Worm (Caenorhabditis elegans) whole organism, L4 larva: ENCODE results near the gene lgc-28.
"Not testable (repeated sequence)": the region's sequence is repeated elsewhere in the genome, so short reads cannot be mapped to it uniquely, and the experiment has no call there.

Source experiments
- F26F4.8 ChIP-seq: fragments of 200-800 bp; sonication (Bioruptor generic); conservative IDR thresholded peaks from 2 replicates; pipeline ENCODE4 v1.3.6; 2022; ENCODE audit warnings: missing genetic modification characterization, missing compliant biosample characterization
- R02D3.7 ChIP-seq: fragments of 150-350 bp; sonication (generic microtip); optimal IDR thresholded peaks from 3 replicates; lab custom pipeline; 2014; ENCODE audit warnings: missing biosample characterization, missing genetic modification characterization
- T20F7.1 ChIP-seq: fragments of 200-800 bp; sonication (Bioruptor generic); optimal IDR thresholded peaks from 2 replicates; lab custom pipeline; 2018; ENCODE audit warnings: mild to moderate bottlenecking, missing genetic modification characterization, missing compliant biosample characterization
- Y105C5A.15 ChIP-seq: fragments of 200-800 bp; sonication (Bioruptor generic); IDR thresholded peaks from 2 replicates; pipeline ENCODE4 v1.3.6; 2022; ENCODE audit warnings: missing genetic modification characterization, missing compliant biosample characterization
- Y5F2A.4 ChIP-seq: fragments of 200-800 bp; sonication (Bioruptor generic); optimal IDR thresholded peaks from 2 replicates; lab custom pipeline; 2018; ENCODE audit warnings: mild to moderate bottlenecking, missing genetic modification characterization, missing compliant biosample characterization
- Y75B8A.6 ChIP-seq: fragments of 200-800 bp; sonication (Bioruptor generic); IDR thresholded peaks from 2 replicates; pipeline ENCODE4 v1.3.6; 2022; ENCODE audit warnings: missing genetic modification reagents, missing genetic modification characterization, missing compliant biosample characterization
- ZK546.5 ChIP-seq, 2 experiments: sonication (generic microtip); optimal IDR thresholded peaks; 2 replicates each; lab custom pipeline; 2017; ENCODE audit warnings: missing biosample characterization in 2 of 2, missing genetic modification characterization in 2 of 2
- aha-1 ChIP-seq: fragments of 150-350 bp; peaks from one replicate; lab custom pipeline; 2014; ENCODE audit warnings: missing biosample characterization, missing genetic modification characterization
- attf-4 ChIP-seq: sonication (generic microtip); optimal IDR thresholded peaks from 3 replicates; lab custom pipeline; 2017; ENCODE audit warnings: missing biosample characterization, missing genetic modification characterization
- ceh-20 ChIP-seq: fragments of 200-800 bp; sonication (Bioruptor generic); IDR thresholded peaks from 2 replicates; pipeline ENCODE4 v1.3.6; 2022; ENCODE audit warnings: missing genetic modification reagents, missing genetic modification characterization, missing compliant biosample characterization
- ceh-62 ChIP-seq: sonication (generic microtip); optimal IDR thresholded peaks from 2 replicates; lab custom pipeline; 2017; ENCODE audit warnings: missing biosample characterization, missing genetic modification characterization
- ctbp-1 ChIP-seq: fragments of 200-800 bp; sonication (Bioruptor generic); IDR thresholded peaks from 2 replicates; pipeline ENCODE4 v1.3.6; 2022; ENCODE audit warnings: missing genetic modification reagents, missing genetic modification characterization, missing compliant biosample characterization
- daf-19 ChIP-seq: fragments of 200-800 bp; sonication (Bioruptor generic); conservative IDR thresholded peaks from 2 replicates; pipeline ENCODE4 v1.3.6; 2022; ENCODE audit warnings: missing genetic modification characterization, missing compliant biosample characterization
- daf-8 ChIP-seq: fragments of 200-800 bp; sonication (Bioruptor generic); IDR thresholded peaks from 2 replicates; pipeline ENCODE4 v1.3.6; 2022; ENCODE audit warnings: missing genetic modification characterization, missing compliant biosample characterization
- dve-1 ChIP-seq: sonication (generic microtip); optimal IDR thresholded peaks from 2 replicates; lab custom pipeline; 2017; ENCODE audit warnings: antibody characterized with exemption, mild to moderate bottlenecking, missing genetic modification characterization, missing compliant biosample characterization; ENCODE audit not compliant: insufficient read depth
- egl-27 ChIP-seq: sonication (generic microtip); optimal IDR thresholded peaks from 3 replicates; lab custom pipeline; 2017; ENCODE audit warnings: missing biosample characterization, missing genetic modification reagents, missing genetic modification characterization
- hif-1 ChIP-seq, 2 experiments: sonication (generic microtip); optimal IDR thresholded peaks; 2 replicates each; lab custom pipeline; 2016 to 2017; ENCODE audit warnings: missing compliant biosample characterization in 2 of 2, missing genetic modification characterization in 2 of 2, missing genetic modification reagents in 2 of 2, missing genotype in 2 of 2, mild to moderate bottlenecking in 1 of 2
- hlh-11 ChIP-seq: fragments of 200-800 bp; sonication (Bioruptor generic); optimal IDR thresholded peaks from 2 replicates; lab custom pipeline; 2018; ENCODE audit warnings: mild to moderate bottlenecking, missing genetic modification characterization, missing compliant biosample characterization
- hlh-30 ChIP-seq: sonication (generic microtip); optimal IDR thresholded peaks from 2 replicates; lab custom pipeline; 2017; ENCODE audit warnings: antibody characterized with exemption, mild to moderate bottlenecking, missing genetic modification characterization, missing compliant biosample characterization; ENCODE audit not compliant: insufficient read depth
- lim-7 ChIP-seq: fragments of 200-800 bp; sonication (Bioruptor generic); IDR thresholded peaks from 2 replicates; pipeline ENCODE4 v1.3.6; 2022; ENCODE audit warnings: missing genetic modification characterization, missing compliant biosample characterization
- lin-1 ChIP-seq: fragments of 200-800 bp; sonication (Bioruptor generic); IDR thresholded peaks from 2 replicates; pipeline ENCODE4 v1.3.6; 2022; ENCODE audit warnings: missing genetic modification reagents, missing genetic modification characterization, missing compliant biosample characterization
- lin-15B ChIP-seq: fragments of 150-350 bp; sonication (generic microtip); optimal IDR thresholded peaks from 3 replicates; lab custom pipeline; 2014; ENCODE audit warnings: missing biosample characterization, missing genetic modification characterization
- lin-29 ChIP-seq: fragments of 200-800 bp; sonication (Bioruptor generic); IDR thresholded peaks from 2 replicates; pipeline ENCODE4 v1.3.6; 2022; ENCODE audit warnings: missing genetic modification reagents, missing genetic modification characterization, missing compliant biosample characterization
- lir-3 ChIP-seq: sonication (generic microtip); optimal IDR thresholded peaks from 2 replicates; lab custom pipeline; 2016; ENCODE audit warnings: mild to moderate bottlenecking, missing genetic modification characterization, missing compliant biosample characterization
- nhr-10 ChIP-seq: fragments of 150-350 bp; optimal IDR thresholded peaks from 2 replicates; lab custom pipeline; 2014; ENCODE audit warnings: missing biosample characterization, missing genetic modification characterization
- nhr-102 ChIP-seq: sonication (generic microtip); optimal IDR thresholded peaks from 2 replicates; lab custom pipeline; 2016; ENCODE audit warnings: mild to moderate bottlenecking, missing genetic modification characterization, moderate library complexity, missing compliant biosample characterization
- nhr-111 ChIP-seq: fragments of 200-800 bp; sonication (Bioruptor generic); optimal IDR thresholded peaks from 2 replicates; lab custom pipeline; 2018; ENCODE audit warnings: mild to moderate bottlenecking, missing genetic modification characterization, missing compliant biosample characterization
- nhr-237 ChIP-seq: sonication (generic microtip); optimal IDR thresholded peaks from 2 replicates; lab custom pipeline; 2017; ENCODE audit warnings: missing biosample characterization, missing genetic modification characterization
- nhr-28 ChIP-seq: fragments of 150-350 bp; optimal IDR thresholded peaks from 2 replicates; lab custom pipeline; 2014; ENCODE audit warnings: missing biosample characterization, missing genetic modification characterization
- nhr-6 ChIP-seq: fragments of 150-350 bp; optimal IDR thresholded peaks from 2 replicates; lab custom pipeline; 2014; ENCODE audit warnings: missing biosample characterization, missing genetic modification characterization
- php-3 ChIP-seq: fragments of 200-800 bp; sonication (Bioruptor generic); IDR thresholded peaks from 2 replicates; pipeline ENCODE4 v1.3.6; 2022; ENCODE audit warnings: missing genetic modification reagents, missing genetic modification characterization, missing compliant biosample characterization
- pqm-1 ChIP-seq: sonication (generic microtip); optimal IDR thresholded peaks from 2 replicates; lab custom pipeline; 2017; ENCODE audit warnings: missing biosample characterization, missing genetic modification characterization
- saeg-2 ChIP-seq: fragments of 200-800 bp; sonication (Bioruptor generic); IDR thresholded peaks from 2 replicates; pipeline ENCODE4 v1.3.6; 2022; ENCODE audit warnings: missing genetic modification reagents, missing genetic modification characterization, missing compliant biosample characterization
- snpc-4 ChIP-seq: fragments of 150-350 bp; optimal IDR thresholded peaks from 2 replicates; lab custom pipeline; 2014; ENCODE audit warnings: missing biosample characterization, missing genetic modification characterization
- spr-3 ChIP-seq: fragments of 200-800 bp; sonication (Bioruptor generic); optimal IDR thresholded peaks from 2 replicates; lab custom pipeline; 2018; ENCODE audit warnings: mild to moderate bottlenecking, missing genetic modification characterization, missing compliant biosample characterization
- tag-97 ChIP-seq: fragments of 200-800 bp; sonication (Bioruptor generic); IDR thresholded peaks from 2 replicates; pipeline ENCODE4 v1.3.6; 2022; ENCODE audit warnings: missing genetic modification characterization, missing compliant biosample characterization
- unc-62 ChIP-seq, 3 experiments: fragments of 150-350 bp in 1 of 3; sonication (generic microtip); optimal IDR thresholded peaks in 2 of 3; peaks in 1 of 3; 1 replicate in 1 of 3; 2 replicates in 2 of 3; lab custom pipeline; 2014 to 2017; ENCODE audit warnings: missing biosample characterization in 3 of 3, missing genetic modification characterization in 3 of 3, missing genetic modification reagents in 3 of 3, missing genotype in 1 of 3
- zag-1 ChIP-seq: fragments of 150-350 bp; optimal IDR thresholded peaks from 2 replicates; lab custom pipeline; 2014; ENCODE audit warnings: missing biosample characterization, missing genetic modification characterization
- zfp-3 ChIP-seq: fragments of 200-800 bp; sonication (Bioruptor generic); conservative IDR thresholded peaks from 2 replicates; pipeline ENCODE4 v1.3.6; 2022; ENCODE audit warnings: missing genetic modification reagents, missing genetic modification characterization, missing compliant biosample characterization
- zip-11 ChIP-seq: fragments of 200-800 bp; sonication (Bioruptor generic); IDR thresholded peaks from 2 replicates; pipeline ENCODE4 v1.3.6; 2022; ENCODE audit warnings: missing genetic modification characterization, missing compliant biosample characterization
- ztf-11 ChIP-seq: fragments of 150-350 bp; optimal IDR thresholded peaks from 2 replicates; lab custom pipeline; 2014; ENCODE audit warnings: missing biosample characterization, missing genetic modification characterization
- ztf-7 ChIP-seq: fragments of 150-350 bp; optimal IDR thresholded peaks from 2 replicates; lab custom pipeline; 2014; ENCODE audit warnings: missing biosample characterization, missing genetic modification characterization

Gene lgc-28

DNA sequence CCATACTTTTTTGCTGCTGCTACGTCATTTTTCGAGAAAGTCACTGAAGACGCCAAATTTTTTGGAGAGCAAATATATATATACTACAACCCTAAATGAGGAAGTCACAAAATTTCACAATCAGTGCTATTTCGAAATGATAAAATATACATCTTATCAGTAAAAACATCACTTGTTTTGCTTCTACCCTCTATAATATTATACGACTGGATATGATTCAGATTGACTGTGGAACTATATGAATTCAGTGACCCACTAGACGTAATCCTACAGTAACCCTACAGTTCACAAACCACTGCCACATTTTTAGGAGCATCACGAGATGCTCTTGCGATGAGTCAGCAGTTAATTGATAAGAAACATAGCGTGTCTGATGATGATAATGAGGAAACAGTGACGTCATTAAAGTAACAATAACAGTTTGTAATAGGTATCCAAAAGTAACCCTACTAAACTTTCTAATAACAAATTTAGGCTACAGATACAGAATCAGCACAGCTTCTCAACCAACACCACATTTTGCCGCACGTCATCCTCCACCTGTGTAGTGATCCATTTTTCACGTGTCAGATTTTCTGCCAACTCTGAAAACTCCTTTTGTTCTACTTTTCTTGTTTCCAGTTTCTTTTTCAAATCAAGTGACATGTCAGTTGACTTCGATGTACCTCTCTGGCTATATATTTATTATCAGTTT lies 37.9 kb upstream of the lgc-28 start, which contains the start of the genes F33H12.7 and sri-39 (continued):
- no peak for TF ChIP-seq ctbp-1
- TF ChIP-seq egl-27 (tag; lab: Kevin White, UChicago) = no peak
- no peak for TF ChIP-seq zfp-3
- no peak for TF ChIP-seq ceh-62
- no peak for TF ChIP-seq F26F4.8 (GFP tag; lab: Robert Waterston, UW)
- no peak for TF ChIP-seq Y5F2A.4
- no peak for TF ChIP-seq nhr-111
- TF ChIP-seq ztf-11 (tag; lab: Kevin White, UChicago) = no peak
- TF ChIP-seq nhr-28 = peak; percentile 81
- no peak for TF ChIP-seq T20F7.1 (GFP tag; lab: Kevin White, UChicago)

DNA sequence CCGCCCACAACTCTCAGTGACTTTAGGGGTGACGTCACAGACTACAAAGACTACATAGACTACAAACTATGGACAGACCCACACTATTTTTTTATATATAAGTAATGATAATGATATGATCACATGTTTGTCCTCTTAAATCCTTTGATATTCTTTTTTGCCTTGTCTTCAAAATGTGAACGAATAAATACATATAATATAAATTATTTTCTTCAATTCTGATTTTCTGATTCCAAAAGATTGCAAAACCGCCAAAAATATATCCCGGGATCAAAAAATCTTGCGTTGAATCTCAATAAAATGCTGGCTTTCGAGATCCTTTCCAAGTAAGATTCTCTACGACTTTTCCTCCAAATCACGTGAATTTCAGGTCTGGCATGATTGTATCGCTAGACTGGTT lies 24.7 kb upstream of the lgc-28 start, which contains the start of gene F33H12.1:
Gene F33H12.1, plus strand, starts transcription at position 301 of the 400 bp plus-strand sequence.
- TF ChIP-seq lim-7 (GFP tag; lab: Robert Waterston, UW); ctbp-1; nhr-237 (tag; lab: Kevin White, UChicago): not testable (repeated sequence)
- TF ChIP-seq, all 104 proteins: peak for 0; not testable (repeated sequence) for 104

DNA sequence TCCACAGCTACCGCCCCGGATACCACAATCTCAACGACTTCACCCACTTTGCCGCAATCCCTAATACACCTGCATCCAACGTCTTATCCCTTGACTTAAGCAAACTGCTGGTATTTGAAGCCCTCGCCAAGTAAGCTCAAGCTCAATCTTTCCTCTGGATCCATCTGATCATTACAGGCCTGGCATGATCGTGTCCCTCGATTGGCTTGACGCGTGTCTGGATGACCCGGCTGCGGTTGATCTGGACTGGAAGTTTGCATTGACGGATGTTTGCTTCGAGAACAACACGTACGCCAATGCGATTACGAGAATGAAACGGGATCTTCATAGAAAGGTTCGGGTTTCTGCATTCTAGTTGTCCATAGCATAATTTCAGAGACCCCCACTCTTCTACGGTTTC lies 24.0 kb upstream of the lgc-28 start:
- TF ChIP-seq lin-15B (tag; lab: Kevin White, UChicago) (no peak), aha-1 (peak; percentile 91)

DNA sequence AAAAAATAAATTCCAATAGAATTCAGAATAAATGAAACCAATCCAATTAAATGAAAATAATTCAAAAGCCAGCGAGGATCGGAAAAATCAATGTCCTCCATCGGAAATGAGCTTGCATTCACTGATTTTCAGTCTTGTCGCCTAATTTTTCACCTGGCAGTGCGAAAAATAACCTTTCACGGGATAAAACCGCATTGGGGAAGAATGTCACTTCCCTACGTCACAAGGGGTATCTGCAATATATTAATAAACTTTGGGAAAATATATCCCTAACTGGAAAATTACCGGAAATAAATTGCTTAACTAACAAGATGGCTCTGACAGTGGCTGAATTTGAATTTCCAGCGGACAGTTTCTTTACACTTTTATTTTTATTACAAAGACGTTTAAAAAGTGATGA lies 19.6 kb upstream of the lgc-28 start, which contains the start of gene sri-77:
Gene sri-77, minus strand, starts transcription at position 101 of the 400 bp plus-strand sequence.
- TF ChIP-seq saeg-2 (GFP tag; lab: Robert Waterston, UW) (no peak), nhr-111 (no peak), lir-3 (tag; lab: Kevin White, UChicago) (no peak), zip-11 (GFP tag; lab: Robert Waterston, UW) (no peak)

DNA sequence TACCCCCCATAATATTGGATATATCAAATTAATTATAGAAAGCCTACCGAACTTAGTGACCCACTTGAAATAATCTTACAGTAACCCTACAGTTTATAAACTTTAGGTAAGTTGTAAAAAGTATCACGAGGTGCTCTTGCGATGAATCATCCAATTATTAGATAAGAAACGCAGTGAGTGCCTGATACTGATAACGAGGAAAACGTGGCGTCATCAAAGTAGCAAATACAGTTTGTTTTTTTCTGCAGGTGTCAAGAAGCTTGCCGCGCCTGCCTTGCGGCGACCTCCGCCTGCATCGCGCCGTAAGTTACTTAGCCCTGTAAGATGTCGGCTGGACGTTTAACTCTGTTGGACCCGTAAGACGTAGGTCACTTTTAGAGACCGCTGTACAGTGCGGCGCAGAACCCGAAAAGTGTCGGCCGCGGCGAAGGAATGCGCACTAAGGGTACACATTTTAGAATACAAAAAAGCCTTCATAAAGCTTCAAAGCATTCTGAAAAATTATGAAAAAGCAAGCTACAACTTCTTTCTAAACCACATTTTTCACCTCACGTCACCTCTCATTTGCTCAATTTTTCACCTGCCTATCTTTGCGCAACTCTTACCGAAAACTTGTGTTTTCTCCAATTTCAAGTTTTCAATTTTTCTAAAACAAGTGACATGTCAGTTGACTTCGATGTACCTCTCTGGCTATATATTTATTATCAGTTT lies 14.5 kb upstream of the lgc-28 start, which contains the start of gene sri-38:
Gene sri-38, plus strand, starts transcription at position 661 of the 711 bp plus-strand sequence.
- TF ChIP-seq php-3 (peak; percentile 72), tag-97 (GFP tag; lab: Robert Waterston, UW) (no peak), lin-29 (GFP tag; lab: Robert Waterston, UW) (no peak), nhr-6 (tag; lab: Kevin White, UChicago) (no peak), nhr-102 (peak; percentile 45), aha-1 (no peak), daf-19 (no peak), ztf-7 (tag; lab: Kevin White, UChicago) (no peak), lin-1 (GFP tag; lab: Robert Waterston, UW) (peak; percentile 49; the same call in 1 of the 2 replicates), pqm-1 (tag; lab: Kevin White, UChicago) (peak; percentile 77), ceh-20 (GFP tag; lab: Robert Waterston, UW) (no peak), spr-3 (GFP tag; lab: Kevin White, UChicago) (no peak), snpc-4 (no peak), daf-8 (GFP tag; lab: Robert Waterston, UW) (no peak), Y75B8A.6 (GFP tag; lab: Robert Waterston, UW) (no peak), unc-62 (GFP tag; optimal IDR thresholded peaks at IDR 0.05 in 1 of 2; lab: Kevin White, UChicago) (no peak), unc-62 (tag; optimal IDR thresholded peaks at IDR 0.05; lab: Kevin White, UChicago) (no peak), F26F4.8 (GFP tag; lab: Robert Waterston, UW) (no peak), dve-1 (tag; lab: Kevin White, UChicago) (no peak), Y105C5A.15 (GFP tag; lab: Robert Waterston, UW) (no peak), zag-1 (tag; lab: Kevin White, UChicago) (no peak), hlh-30 (tag; lab: Kevin White, UChicago) (no peak), R02D3.7 (tag; lab: Kevin White, UChicago) (no peak), hif-1 (tag; optimal IDR thresholded peaks at IDR 0.05; lab: Kevin White, UChicago) (no peak), attf-4 (no peak), ZK546.5 (tag; optimal IDR thresholded peaks at IDR 0.05; lab: Kevin White, UChicago) (no peak), zip-11 (GFP tag; lab: Robert Waterston, UW) (no peak), hlh-11 (tag; lab: Kevin White, UChicago) (peak; percentile 67), nhr-10 (tag; lab: Kevin White, UChicago) (no peak), ctbp-1 (no peak)
